Worm (Caenorhabditis elegans) whole organism, L4 larva: Measurements from ENCODE around the gene nlp-78.

ENCODE experiments used
- F10B5.3 ChIP-seq: sonication (generic microtip); optimal IDR thresholded peaks from 2 replicates; lab custom pipeline; 2016; ENCODE audit warnings: mild to moderate bottlenecking, missing genetic modification characterization, missing compliant biosample characterization
- F37D6.2 ChIP-seq: sonication (generic microtip); optimal IDR thresholded peaks from 2 replicates; lab custom pipeline; 2016; ENCODE audit warnings: mild to moderate bottlenecking, missing genetic modification characterization, missing compliant biosample characterization
- T20F7.1 ChIP-seq: fragments of 200-800 bp; sonication (Bioruptor generic); optimal IDR thresholded peaks from 2 replicates; lab custom pipeline; 2018; ENCODE audit warnings: mild to moderate bottlenecking, missing genetic modification characterization, missing compliant biosample characterization
- T26A8.4 ChIP-seq: fragments of 200-800 bp; sonication (Bioruptor generic); IDR thresholded peaks from 2 replicates; pipeline ENCODE4 v1.3.6; 2022; ENCODE audit warnings: missing genetic modification characterization, missing compliant biosample characterization
- Y48G9A.11 ChIP-seq: fragments of 200-800 bp; sonication (Bioruptor generic); IDR thresholded peaks from 2 replicates; pipeline ENCODE4 v1.3.6; 2022; ENCODE audit warnings: missing genetic modification reagents, missing genetic modification characterization, missing compliant biosample characterization
- Y75B8A.6 ChIP-seq: fragments of 200-800 bp; sonication (Bioruptor generic); IDR thresholded peaks from 2 replicates; pipeline ENCODE4 v1.3.6; 2022; ENCODE audit warnings: missing genetic modification reagents, missing genetic modification characterization, missing compliant biosample characterization
- ZK546.5 ChIP-seq, 2 experiments: sonication (generic microtip); optimal IDR thresholded peaks; 2 replicates each; lab custom pipeline; 2017; ENCODE audit warnings: missing biosample characterization in 2 of 2, missing genetic modification characterization in 2 of 2
- aha-1 ChIP-seq: fragments of 150-350 bp; peaks from one replicate; lab custom pipeline; 2014; ENCODE audit warnings: missing biosample characterization, missing genetic modification characterization
- aly-2 ChIP-seq: sonication (generic microtip); optimal IDR thresholded peaks from 2 replicates; lab custom pipeline; 2018; ENCODE audit warnings: missing biosample characterization, missing genetic modification characterization
- ama-1 ChIP-seq: fragments of 150-350 bp; optimal IDR thresholded peaks from 2 replicates; lab custom pipeline; 2014; ENCODE audit warnings: inconsistent platforms, mixed read lengths
- ceh-44 ChIP-seq: fragments of 200-800 bp; sonication (Bioruptor generic); IDR thresholded peaks from 2 replicates; pipeline ENCODE4 v1.3.6; 2022; ENCODE audit warnings: missing genetic modification reagents, missing genetic modification characterization, missing compliant biosample characterization
- ceh-62 ChIP-seq: sonication (generic microtip); optimal IDR thresholded peaks from 2 replicates; lab custom pipeline; 2017; ENCODE audit warnings: missing biosample characterization, missing genetic modification characterization
- ces-1 ChIP-seq: fragments of 150-350 bp; sonication (generic microtip); optimal IDR thresholded peaks from 4 replicates; lab custom pipeline; 2014; ENCODE audit warnings: missing biosample characterization, missing genetic modification reagents, missing genetic modification characterization
- daf-12 ChIP-seq: fragments of 150-350 bp; optimal IDR thresholded peaks from 2 replicates; lab custom pipeline; 2014; ENCODE audit warnings: missing biosample characterization, missing genetic modification reagents, missing genetic modification characterization
- daf-16 ChIP-seq, 3 experiments: sonication (generic microtip); optimal IDR thresholded peaks; 2 replicates each; lab custom pipeline; 2016 to 2017; ENCODE audit warnings: missing genetic modification characterization in 3 of 3, missing genetic modification reagents in 3 of 3, mild to moderate bottlenecking in 2 of 3, missing compliant biosample characterization in 2 of 3, missing biosample characterization in 1 of 3, moderate library complexity in 1 of 3
- dmd-6 ChIP-seq: fragments of 200-800 bp; sonication (Bioruptor generic); IDR thresholded peaks from 2 replicates; pipeline ENCODE4 v1.3.6; 2022; ENCODE audit warnings: missing genetic modification reagents, missing genetic modification characterization, missing compliant biosample characterization
- dpl-1 ChIP-seq: fragments of 150-350 bp; optimal IDR thresholded peaks from 2 replicates; lab custom pipeline; 2014; ENCODE audit warnings: missing biosample characterization, missing genetic modification reagents, missing genetic modification characterization
- dve-1 ChIP-seq: sonication (generic microtip); optimal IDR thresholded peaks from 2 replicates; lab custom pipeline; 2017; ENCODE audit warnings: antibody characterized with exemption, mild to moderate bottlenecking, missing genetic modification characterization, missing compliant biosample characterization; ENCODE audit not compliant: insufficient read depth
- egl-27 ChIP-seq: sonication (generic microtip); optimal IDR thresholded peaks from 3 replicates; lab custom pipeline; 2017; ENCODE audit warnings: missing biosample characterization, missing genetic modification reagents, missing genetic modification characterization
- hif-1 ChIP-seq, 2 experiments: sonication (generic microtip); optimal IDR thresholded peaks; 2 replicates each; lab custom pipeline; 2016 to 2017; ENCODE audit warnings: missing compliant biosample characterization in 2 of 2, missing genetic modification characterization in 2 of 2, missing genetic modification reagents in 2 of 2, missing genotype in 2 of 2, mild to moderate bottlenecking in 1 of 2
- hlh-11 ChIP-seq: fragments of 200-800 bp; sonication (Bioruptor generic); optimal IDR thresholded peaks from 2 replicates; lab custom pipeline; 2018; ENCODE audit warnings: mild to moderate bottlenecking, missing genetic modification characterization, missing compliant biosample characterization
- lin-13 ChIP-seq: fragments of 150-350 bp; optimal IDR thresholded peaks from 2 replicates; lab custom pipeline; 2014; ENCODE audit warnings: missing biosample characterization, missing genetic modification reagents, missing genetic modification characterization
- lsy-2 ChIP-seq, 2 experiments: fragments of 150-350 bp in 1 of 2; sonication (generic microtip) in 1 of 2; optimal IDR thresholded peaks; 2 replicates each; lab custom pipeline; 2014 to 2017; ENCODE audit warnings: missing biosample characterization in 2 of 2, missing genetic modification characterization in 2 of 2
- mes-2 ChIP-seq: sonication (generic microtip); optimal IDR thresholded peaks from 2 replicates; lab custom pipeline; 2016; ENCODE audit warnings: missing genotype, mild to moderate bottlenecking, missing genetic modification characterization, missing compliant biosample characterization; ENCODE audit not compliant: poor library complexity, severe bottlenecking
- mxl-2 ChIP-seq: fragments of 200-800 bp; sonication (Bioruptor generic); conservative IDR thresholded peaks from 2 replicates; pipeline ENCODE4 v1.3.6; 2022; ENCODE audit warnings: missing genetic modification reagents, missing genetic modification characterization, missing compliant biosample characterization
- nhr-10 ChIP-seq: fragments of 150-350 bp; optimal IDR thresholded peaks from 2 replicates; lab custom pipeline; 2014; ENCODE audit warnings: missing biosample characterization, missing genetic modification characterization
- nhr-11 ChIP-seq: fragments of 150-350 bp; optimal IDR thresholded peaks from 2 replicates; lab custom pipeline; 2014; ENCODE audit warnings: missing biosample characterization, missing genetic modification characterization
- nhr-111 ChIP-seq: fragments of 200-800 bp; sonication (Bioruptor generic); optimal IDR thresholded peaks from 2 replicates; lab custom pipeline; 2018; ENCODE audit warnings: mild to moderate bottlenecking, missing genetic modification characterization, missing compliant biosample characterization
- nhr-25 ChIP-seq: sonication (generic microtip); optimal IDR thresholded peaks from 2 replicates; lab custom pipeline; 2017; ENCODE audit warnings: missing genetic modification characterization, mild to moderate bottlenecking, missing compliant biosample characterization, antibody characterized with exemption, moderate library complexity, borderline replicate concordance; ENCODE audit not compliant: insufficient read depth
- nhr-28 ChIP-seq: fragments of 150-350 bp; optimal IDR thresholded peaks from 2 replicates; lab custom pipeline; 2014; ENCODE audit warnings: missing biosample characterization, missing genetic modification characterization
- nhr-41 ChIP-seq: fragments of 200-800 bp; sonication (Bioruptor generic); IDR thresholded peaks from 2 replicates; pipeline ENCODE4 v1.3.6; 2022; ENCODE audit warnings: missing genetic modification reagents, missing genetic modification characterization, missing compliant biosample characterization
- nhr-42 ChIP-seq: fragments of 200-800 bp; sonication (Bioruptor generic); IDR thresholded peaks from 2 replicates; pipeline ENCODE4 v1.3.6; 2022; ENCODE audit warnings: missing genetic modification characterization, missing compliant biosample characterization
- nhr-6 ChIP-seq: fragments of 150-350 bp; optimal IDR thresholded peaks from 2 replicates; lab custom pipeline; 2014; ENCODE audit warnings: missing biosample characterization, missing genetic modification characterization
- nhr-77 ChIP-seq: fragments of 150-350 bp; optimal IDR thresholded peaks from 2 replicates; lab custom pipeline; 2014; ENCODE audit warnings: missing biosample characterization, missing genetic modification characterization
- pha-4 ChIP-seq, 2 experiments: fragments of 150-350 bp in 1 of 2; fragments of 200-800 bp in 1 of 2; sonication (Bioruptor generic) in 1 of 2; IDR thresholded peaks in 1 of 2; optimal IDR thresholded peaks in 1 of 2; 2 replicates each; pipeline versions ENCODE4 v1.3.6 to Lab custom; 2014 to 2022; ENCODE audit warnings: missing genetic modification characterization in 2 of 2, missing genetic modification reagents in 2 of 2, missing biosample characterization in 1 of 2, missing compliant biosample characterization in 1 of 2
- php-3 ChIP-seq: fragments of 200-800 bp; sonication (Bioruptor generic); IDR thresholded peaks from 2 replicates; pipeline ENCODE4 v1.3.6; 2022; ENCODE audit warnings: missing genetic modification reagents, missing genetic modification characterization, missing compliant biosample characterization
- pqm-1 ChIP-seq: sonication (generic microtip); optimal IDR thresholded peaks from 2 replicates; lab custom pipeline; 2017; ENCODE audit warnings: missing biosample characterization, missing genetic modification characterization
- sdz-12 ChIP-seq: fragments of 200-800 bp; sonication (Bioruptor generic); optimal IDR thresholded peaks from 2 replicates; lab custom pipeline; 2018; ENCODE audit warnings: mild to moderate bottlenecking, missing genetic modification characterization, missing compliant biosample characterization
- snpc-4 ChIP-seq: fragments of 150-350 bp; optimal IDR thresholded peaks from 2 replicates; lab custom pipeline; 2014; ENCODE audit warnings: missing biosample characterization, missing genetic modification characterization
- unc-39 ChIP-seq: sonication (generic microtip); optimal IDR thresholded peaks from 2 replicates; lab custom pipeline; 2017; ENCODE audit warnings: missing biosample characterization, missing genetic modification characterization
- unc-62 ChIP-seq, 3 experiments: fragments of 150-350 bp in 1 of 3; sonication (generic microtip); optimal IDR thresholded peaks in 2 of 3; peaks in 1 of 3; 1 replicate in 1 of 3; 2 replicates in 2 of 3; lab custom pipeline; 2014 to 2017; ENCODE audit warnings: missing biosample characterization in 3 of 3, missing genetic modification characterization in 3 of 3, missing genetic modification reagents in 3 of 3, missing genotype in 1 of 3

nlp-78 gene

DNA sequence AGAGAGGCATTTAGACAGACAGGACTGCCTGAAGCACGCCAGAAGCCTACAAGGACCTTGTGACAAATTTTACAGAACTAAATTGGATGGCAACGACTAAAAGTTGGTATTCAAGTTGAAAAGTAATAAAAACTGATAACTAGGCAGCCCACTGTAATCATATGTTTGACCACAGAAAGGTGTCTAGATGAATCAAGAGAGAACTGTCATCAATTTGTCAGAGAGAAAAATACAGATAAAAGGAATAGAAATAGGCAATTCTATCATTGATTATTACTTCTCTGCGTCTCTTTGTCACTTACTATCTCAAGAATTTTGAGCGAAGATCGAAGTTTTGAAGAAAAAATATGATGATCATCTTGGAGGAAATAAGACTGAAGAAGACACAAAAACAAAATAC lies 43.1 kb upstream of the nlp-78 start (continued):
- TF ChIP-seq egl-27 (tag; lab: Kevin White, UChicago), result no peak
- no peak for TF ChIP-seq daf-12 (tag; lab: Kevin White, UChicago)
- TF ChIP-seq nhr-42 (GFP tag; lab: Robert Waterston, UW), result no peak
- TF ChIP-seq dve-1 (tag; lab: Kevin White, UChicago), result peak; percentile 55
- TF ChIP-seq aly-2 (tag; lab: Kevin White, UChicago), result no peak
- no peak for TF ChIP-seq sdz-12 (GFP tag; lab: Kevin White, UChicago)
- TF ChIP-seq nhr-25 (tag; lab: Kevin White, UChicago), result no peak
- no peak for TF ChIP-seq ceh-62 (tag; lab: Kevin White, UChicago)
- no peak for TF ChIP-seq nhr-77
- no peak for TF ChIP-seq Y75B8A.6 (GFP tag; lab: Robert Waterston, UW)
- TF ChIP-seq mes-2 (tag; lab: Kevin White, UChicago), result no peak
- TF ChIP-seq snpc-4 (tag; lab: Kevin White, UChicago), result no peak
- TF ChIP-seq F10B5.3, result no peak
- TF ChIP-seq php-3, result no peak
- TF ChIP-seq ceh-44, result no peak
- no peak for TF ChIP-seq hif-1 (tag; optimal IDR thresholded peaks at IDR 0.05; lab: Kevin White, UChicago)
- TF ChIP-seq ces-1 (GFP tag; lab: Kevin White, UChicago), result no peak
- TF ChIP-seq lin-13 (GFP tag; lab: Kevin White, UChicago), result no peak
- TF ChIP-seq unc-39 (tag; lab: Kevin White, UChicago), result no peak
- no peak for TF ChIP-seq Y48G9A.11 (GFP tag; lab: Robert Waterston, UW)
- TF ChIP-seq mxl-2 (GFP tag; lab: Robert Waterston, UW), result no peak
- no peak for TF ChIP-seq daf-16 (GFP tag; optimal IDR thresholded peaks at IDR 0.05; lab: Kevin White, UChicago)
- TF ChIP-seq daf-16 (tag; optimal IDR thresholded peaks at IDR 0.05; lab: Kevin White, UChicago), result peak; percentile 24
- TF ChIP-seq nhr-10 (tag; lab: Kevin White, UChicago), result no peak
- TF ChIP-seq F37D6.2 (tag; lab: Kevin White, UChicago), result no peak
- TF ChIP-seq nhr-41 (GFP tag; lab: Robert Waterston, UW), result no peak
- no peak for TF ChIP-seq nhr-6 (tag; lab: Kevin White, UChicago)
- no peak for TF ChIP-seq nhr-11 (tag; lab: Kevin White, UChicago)
- no peak for TF ChIP-seq T20F7.1 (GFP tag; lab: Kevin White, UChicago)
- TF ChIP-seq aha-1 (tag; lab: Kevin White, UChicago), result peak; percentile 67

DNA sequence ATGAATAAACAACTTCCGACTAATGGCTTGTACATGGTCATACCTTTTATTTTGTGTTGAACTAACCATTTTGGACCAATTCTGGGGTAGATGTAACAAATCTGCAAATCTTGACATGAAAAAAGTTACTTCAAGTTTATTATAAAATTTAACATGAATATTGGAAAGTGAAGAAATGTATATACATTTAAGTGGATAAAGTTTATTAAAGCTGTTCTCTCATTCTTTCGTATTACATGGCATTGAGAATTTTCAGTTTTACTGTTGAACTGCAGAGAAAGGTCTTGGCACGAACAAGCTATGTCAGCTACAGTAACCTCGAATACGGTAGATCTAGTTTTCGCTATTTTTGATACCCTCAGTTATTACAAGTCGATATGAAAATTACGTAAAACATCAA lies 42.4 kb upstream of the nlp-78 start, which contains the start of gene C07H4.1:
Gene C07H4.1 (minus strand): TSS at position 101 of the 400 bp plus-strand sequence.
- TF ChIP-seq ces-1 (GFP tag; lab: Kevin White, UChicago) (no peak), ZK546.5 (tag; optimal IDR thresholded peaks at IDR 0.05; lab: Kevin White, UChicago) (no peak), ceh-44 (no peak), unc-39 (tag; lab: Kevin White, UChicago) (no peak), php-3 (no peak), nhr-42 (GFP tag; lab: Robert Waterston, UW) (no peak), dve-1 (tag; lab: Kevin White, UChicago) (no peak), pha-4 (GFP tag; IDR thresholded peaks at IDR 0.05; lab: Robert Waterston, UW) (no peak), pha-4 (tag; optimal IDR thresholded peaks at IDR 0.05; lab: Kevin White, UChicago) (no peak)

DNA sequence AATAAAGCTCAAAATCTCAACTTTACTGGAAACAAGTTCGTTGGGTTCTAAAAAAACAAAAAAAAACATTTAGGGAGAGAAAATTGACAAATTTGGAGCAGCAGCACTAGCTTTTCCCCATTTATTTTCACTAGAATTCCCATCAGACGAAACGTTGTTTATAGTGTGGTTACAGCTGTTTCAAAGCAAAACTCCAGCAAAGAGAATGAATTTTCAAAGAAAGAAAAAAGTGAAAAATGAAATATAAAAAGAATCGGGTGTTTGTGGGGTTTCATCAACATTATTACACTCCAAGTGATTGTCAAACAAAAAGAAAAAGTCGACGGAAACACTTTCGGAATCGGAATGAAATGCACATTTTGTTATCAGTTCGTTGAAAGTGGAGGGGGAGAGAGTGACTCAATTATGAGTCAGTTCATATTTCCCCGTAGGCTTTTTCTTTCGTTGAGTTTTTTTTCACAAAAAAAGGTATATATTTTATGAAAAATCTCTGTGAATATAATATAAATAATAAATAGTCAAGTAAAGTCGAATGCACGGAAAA lies 41.7 kb upstream of the nlp-78 start:
- TF ChIP-seq aha-1 (tag; lab: Kevin White, UChicago) (no peak), dpl-1 (no peak), dve-1 (tag; lab: Kevin White, UChicago) (peak; percentile 20), lsy-2 (tag; optimal IDR thresholded peaks at IDR 0.05; lab: Kevin White, UChicago) (peak in 1 of 2 experiments; percentile 1), nhr-28 (tag; lab: Kevin White, UChicago) (peak; percentile 62), pqm-1 (tag; lab: Kevin White, UChicago) (peak; percentile 73), T26A8.4 (no peak), ama-1 (lab: Kevin White, UChicago) (peak; percentile 34), unc-62 (GFP tag; optimal IDR thresholded peaks at IDR 0.05 in 1 of 2; lab: Kevin White, UChicago) (peak in 1 of 2 experiments; percentile 95), unc-62 (tag; optimal IDR thresholded peaks at IDR 0.05; lab: Kevin White, UChicago) (no peak), dmd-6 (GFP tag; lab: Robert Waterston, UW) (peak; percentile 55; the same call in 1 of the 2 replicates), daf-16 (GFP tag; optimal IDR thresholded peaks at IDR 0.05; lab: Kevin White, UChicago) (no peak), daf-16 (tag; optimal IDR thresholded peaks at IDR 0.05; lab: Kevin White, UChicago) (peak; percentile 54), hlh-11 (tag; lab: Kevin White, UChicago) (peak; percentile 54), nhr-111 (GFP tag; lab: Kevin White, UChicago) (no peak)
- TF ChIP-seq, all 104 proteins: peak for 9
